Worm (Caenorhabditis elegans) whole organism, L3 larva: ENCODE measurements around the gene asp-2.

ENCODE experiments used
- R02D3.7 ChIP-seq: fragments of 150-350 bp; optimal IDR thresholded peaks from 2 replicates; lab custom pipeline; 2014; ENCODE audit warnings: missing biosample characterization, missing genetic modification characterization
- ZK546.5 ChIP-seq: sonication (generic microtip); optimal IDR thresholded peaks from 2 replicates; lab custom pipeline; 2017; ENCODE audit warnings: missing biosample characterization, missing genetic modification characterization
- aly-2 ChIP-seq: fragments of 150-350 bp; optimal IDR thresholded peaks from 2 replicates; lab custom pipeline; 2014; ENCODE audit warnings: missing biosample characterization, missing genetic modification characterization
- ama-1 ChIP-seq: fragments of 150-350 bp; optimal IDR thresholded peaks from 2 replicates; lab custom pipeline; 2018
- ceh-16 ChIP-seq: sonication (generic microtip); optimal IDR thresholded peaks from 2 replicates; lab custom pipeline; 2017; ENCODE audit warnings: missing biosample characterization, missing genetic modification characterization
- ceh-28 ChIP-seq: fragments of 150-350 bp; optimal IDR thresholded peaks from 2 replicates; lab custom pipeline; 2014; ENCODE audit warnings: missing biosample characterization, missing genetic modification reagents, missing genetic modification characterization
- ceh-82 ChIP-seq: fragments of 150-350 bp; optimal IDR thresholded peaks from 2 replicates; lab custom pipeline; 2014; ENCODE audit warnings: missing biosample characterization, missing genetic modification characterization
- egl-27 ChIP-seq: sonication (generic microtip); optimal IDR thresholded peaks from 4 replicates; lab custom pipeline; 2017; ENCODE audit warnings: missing biosample characterization, missing genetic modification reagents, missing genetic modification characterization
- egl-5 ChIP-seq: fragments of 150-350 bp; optimal IDR thresholded peaks from 2 replicates; lab custom pipeline; 2017; ENCODE audit warnings: missing biosample characterization, missing genetic modification reagents, missing genetic modification characterization, inconsistent platforms
- elt-2 ChIP-seq: sonication (generic microtip); optimal IDR thresholded peaks from 2 replicates; lab custom pipeline; 2016; ENCODE audit warnings: missing genetic modification reagents, mild to moderate bottlenecking, missing genetic modification characterization, missing compliant biosample characterization
- elt-3 ChIP-seq, 3 experiments: fragments of 150-350 bp in 1 of 3; sonication (generic microtip) in 2 of 3; optimal IDR thresholded peaks; 2 replicates in 2 of 3; 4 replicates in 1 of 3; lab custom pipeline; 2014 to 2017; ENCODE audit warnings: missing biosample characterization in 3 of 3, missing genetic modification characterization in 3 of 3
- fkh-2 ChIP-seq: fragments of 150-350 bp; optimal IDR thresholded peaks from 2 replicates; lab custom pipeline; 2014; ENCODE audit warnings: missing biosample characterization, missing genetic modification reagents, missing genetic modification characterization
- hmg-11 ChIP-seq: sonication (generic microtip); optimal IDR thresholded peaks from 2 replicates; lab custom pipeline; 2016; ENCODE audit warnings: missing genetic modification characterization, missing compliant biosample characterization
- jun-1 ChIP-seq: fragments of 150-350 bp; optimal IDR thresholded peaks from 2 replicates; lab custom pipeline; 2014; ENCODE audit warnings: missing biosample characterization, missing genetic modification reagents, missing genetic modification characterization
- lin-39 ChIP-seq: fragments of 150-350 bp; optimal IDR thresholded peaks from 2 replicates; lab custom pipeline; 2018; ENCODE audit warnings: missing biosample characterization, missing genetic modification reagents, missing genetic modification characterization
- mml-1 ChIP-seq: fragments of 150-350 bp; sonication (generic microtip); optimal IDR thresholded peaks from 3 replicates; lab custom pipeline; 2014; ENCODE audit warnings: missing biosample characterization, missing genetic modification characterization
- nfya-1 ChIP-seq: sonication (generic microtip); optimal IDR thresholded peaks from 2 replicates; lab custom pipeline; 2017; ENCODE audit warnings: missing genetic modification characterization, mild to moderate bottlenecking, missing compliant biosample characterization, antibody characterized with exemption, moderate library complexity; ENCODE audit not compliant: insufficient read depth
- nhr-11 ChIP-seq: fragments of 150-350 bp; optimal IDR thresholded peaks from 2 replicates; lab custom pipeline; 2014; ENCODE audit warnings: missing biosample characterization, missing genetic modification characterization
- nhr-23 ChIP-seq: fragments of 150-350 bp; optimal IDR thresholded peaks from 2 replicates; lab custom pipeline; 2014; ENCODE audit warnings: missing biosample characterization, missing genetic modification reagents, missing genetic modification characterization
- nhr-25 ChIP-seq: sonication (generic microtip); optimal IDR thresholded peaks from 2 replicates; lab custom pipeline; 2017; ENCODE audit warnings: missing biosample characterization, missing genetic modification characterization
- nhr-28 ChIP-seq: fragments of 150-350 bp; optimal IDR thresholded peaks from 2 replicates; lab custom pipeline; 2014; ENCODE audit warnings: missing biosample characterization, missing genetic modification characterization
- nhr-43 ChIP-seq: sonication (generic microtip); optimal IDR thresholded peaks from 2 replicates; lab custom pipeline; 2016; ENCODE audit warnings: mild to moderate bottlenecking, missing genetic modification characterization, missing compliant biosample characterization; ENCODE audit not compliant: poor library complexity, severe bottlenecking
- nhr-67 ChIP-seq: fragments of 150-350 bp; optimal IDR thresholded peaks from 2 replicates; lab custom pipeline; 2014; ENCODE audit warnings: missing biosample characterization, missing genetic modification characterization
- nhr-76 ChIP-seq: fragments of 150-350 bp; sonication (generic microtip); optimal IDR thresholded peaks from 5 replicates; lab custom pipeline; 2014; ENCODE audit warnings: missing biosample characterization, missing genetic modification characterization
- nhr-77 ChIP-seq: fragments of 150-350 bp; optimal IDR thresholded peaks from 2 replicates; lab custom pipeline; 2014; ENCODE audit warnings: missing biosample characterization, missing genetic modification characterization
- pha-4 ChIP-seq: fragments of 150-350 bp; optimal IDR thresholded peaks from 2 replicates; lab custom pipeline; 2014; ENCODE audit warnings: missing biosample characterization, missing genetic modification reagents, missing genetic modification characterization
- sea-2 ChIP-seq: fragments of 150-350 bp; sonication (generic microtip); optimal IDR thresholded peaks from 4 replicates; lab custom pipeline; 2014; ENCODE audit warnings: missing biosample characterization, missing genetic modification reagents, missing genetic modification characterization
- snpc-4 ChIP-seq: fragments of 150-350 bp; optimal IDR thresholded peaks from 2 replicates; lab custom pipeline; 2014; ENCODE audit warnings: missing biosample characterization, missing genetic modification characterization
- zag-1 ChIP-seq: fragments of 150-350 bp; optimal IDR thresholded peaks from 2 replicates; lab custom pipeline; 2014; ENCODE audit warnings: missing biosample characterization, missing genetic modification characterization
- ztf-11 ChIP-seq: fragments of 150-350 bp; optimal IDR thresholded peaks from 2 replicates; lab custom pipeline; 2014; ENCODE audit warnings: missing biosample characterization, missing genetic modification characterization
- ztf-4 ChIP-seq: fragments of 150-350 bp; optimal IDR thresholded peaks from 2 replicates; lab custom pipeline; 2014; ENCODE audit warnings: missing biosample characterization, missing genetic modification characterization

The asp-2 gene

ce11 chrV:9159146-9159717 lies 43.6 kb upstream of the asp-2 start:
- peak; percentile 34 for TF ChIP-seq nfya-1
- peak; percentile 88 for TF ChIP-seq nhr-25 (tag; lab: Kevin White, UChicago)
- peak; percentile 68 for TF ChIP-seq ama-1 (lab: Kevin White, UChicago)

- TF ChIP-seq nhr-43 (tag; lab: Kevin White, UChicago): peak; percentile 57
- TF ChIP-seq ama-1 (lab: Kevin White, UChicago): peak; percentile 73
- TF ChIP-seq ceh-28 (tag; lab: Kevin White, UChicago): no peak
- no peak for TF ChIP-seq ceh-82 (tag; lab: Kevin White, UChicago)
- TF ChIP-seq elt-3 (tag; optimal IDR thresholded peaks at IDR 0.05; lab: Kevin White, UChicago): peak in 1 of 3 experiments; percentile 12
- TF ChIP-seq egl-5 (tag; lab: Kevin White, UChicago): no peak
- TF ChIP-seq nhr-67 (tag; lab: Kevin White, UChicago): no peak
- TF ChIP-seq nhr-25 (tag; lab: Kevin White, UChicago): peak; percentile 70
- peak; percentile 17 for TF ChIP-seq nfya-1
- no peak for TF ChIP-seq hmg-11 (tag; lab: Kevin White, UChicago)
- TF ChIP-seq nhr-28 (tag; lab: Kevin White, UChicago): no peak
These were observed 42.5 kb upstream of the asp-2 start, which contains the start of gene col-144 for ce11 chrV:9160224-9160886. Gene col-144 (minus strand): TSS chrV:9160642.

- TF ChIP-seq nhr-76 (tag; lab: Kevin White, UChicago) (no peak), egl-27 (no peak), fkh-2 (no peak), nhr-25 (tag; lab: Kevin White, UChicago) (no peak), aly-2 (tag; lab: Kevin White, UChicago) (no peak), ceh-16 (no peak), nhr-43 (tag; lab: Kevin White, UChicago) (no peak), mml-1 (tag; lab: Kevin White, UChicago) (no peak), nfya-1 (no peak), snpc-4 (no peak), ztf-11 (tag; lab: Kevin White, UChicago) (no peak), nhr-11 (tag; lab: Kevin White, UChicago) (no peak), jun-1 (no peak)
These were observed 40.7 kb upstream of the asp-2 start for ce11 chrV:9162118-9162729.

ce11 chrV:9162955-9163468 lies 39.9 kb upstream of the asp-2 start, which contains the start of gene col-145:
Gene col-145 (minus strand): TSS chrV:9163005.
- no peak for TF ChIP-seq elt-2
- TF ChIP-seq nhr-76 (tag; lab: Kevin White, UChicago): no peak
- TF ChIP-seq sea-2 (GFP tag; lab: Kevin White, UChicago): no peak
- TF ChIP-seq nhr-77 (tag; lab: Kevin White, UChicago): no peak
- TF ChIP-seq ceh-16: no peak
- TF ChIP-seq hmg-11 (tag; lab: Kevin White, UChicago): no peak
- TF ChIP-seq egl-27: peak; percentile 61
- no peak for TF ChIP-seq snpc-4
- TF ChIP-seq zag-1 (tag; lab: Kevin White, UChicago): no peak
- no peak for TF ChIP-seq lin-39 (tag; lab: Kevin White, UChicago)
- TF ChIP-seq aly-2 (tag; lab: Kevin White, UChicago): no peak
- TF ChIP-seq nhr-23 (tag; lab: Kevin White, UChicago): peak; percentile 1
- TF ChIP-seq ztf-4 (tag; lab: Kevin White, UChicago): no peak
- no peak for TF ChIP-seq nhr-11 (tag; lab: Kevin White, UChicago)
- TF ChIP-seq nhr-25 (tag; lab: Kevin White, UChicago): peak; percentile 47

ce11 chrV:9163897-9164296 lies 39.0 kb upstream of the asp-2 start:
- TF ChIP-seq ama-1 (lab: Kevin White, UChicago): peak; percentile 89
- TF ChIP-seq ZK546.5: no peak
- peak; percentile 50 for TF ChIP-seq nhr-43 (tag; lab: Kevin White, UChicago)
- peak; percentile 9 for TF ChIP-seq ztf-4 (tag; lab: Kevin White, UChicago)
- TF ChIP-seq R02D3.7 (tag; lab: Kevin White, UChicago): peak; percentile 1
- TF ChIP-seq nhr-25 (tag; lab: Kevin White, UChicago): peak; percentile 93
- TF ChIP-seq pha-4 (tag; lab: Kevin White, UChicago): no peak
- no peak for TF ChIP-seq ceh-28 (tag; lab: Kevin White, UChicago)
